Worm (Caenorhabditis elegans): ENCODE measurements around the gene D1079.1.

The D1079.1 gene

ce11 chrX:4368800-4369199 lies 34.2 kb upstream of the D1079.1 start, which contains the start of gene R160.4:
R160.4 (minus strand) TSS chrX:4368900.
- TF ChIP-seq tbx-37 (GFP tag; conservative IDR thresholded peaks at IDR 0.05) (no peak), ama-1 (optimal IDR thresholded peaks at IDR 0.05) (no peak), ets-7 (tag; optimal IDR thresholded peaks at IDR 0.05) (no peak), B0310.2 (tag; optimal IDR thresholded peaks at IDR 0.05) (no peak), aly-1 (tag; optimal IDR thresholded peaks at IDR 0.05) (no peak), scrt-1 (GFP tag; IDR thresholded peaks at IDR 0.05) (no peak), tra-4 (tag; optimal IDR thresholded peaks at IDR 0.05) (no peak), pes-1 (GFP tag; IDR thresholded peaks at IDR 0.05) (no peak), hmg-4 (GFP tag; optimal IDR thresholded peaks at IDR 0.05) (no peak), ceh-13 (GFP tag; optimal IDR thresholded peaks at IDR 0.05) (no peak), hnd-1 (tag; optimal IDR thresholded peaks at IDR 0.05) (no peak), tbx-11 (GFP tag; IDR thresholded peaks at IDR 0.05) (no peak), sea-1 (GFP tag; conservative IDR thresholded peaks at IDR 0.05) (no peak), hmbx-1 (tag; optimal IDR thresholded peaks at IDR 0.05) (no peak), F13C5.2 (tag; optimal IDR thresholded peaks at IDR 0.05) (no peak), ceh-36 (tag; optimal IDR thresholded peaks at IDR 0.05) (no peak), flt-1 (GFP tag; IDR thresholded peaks at IDR 0.05) (no peak)

- TF ChIP-seq tbx-37 (GFP tag; conservative IDR thresholded peaks at IDR 0.05) = no peak
These were observed 32.2 kb upstream of the D1079.1 start, which contains the start of gene R160.5 for ce11 chrX:4370756-4371155. R160.5 (minus strand) TSS chrX:4370856.

ce11 chrX:4371413-4371812 lies 31.5 kb upstream of the D1079.1 start, which contains the start of gene R160.13:
R160.13 (minus strand) TSS chrX:4371513.
- TF ChIP-seq sea-1 (GFP tag; conservative IDR thresholded peaks at IDR 0.05) (no peak), ceh-13 (GFP tag; optimal IDR thresholded peaks at IDR 0.05) (no peak), ama-1 (optimal IDR thresholded peaks at IDR 0.05) (no peak), pes-1 (GFP tag; IDR thresholded peaks at IDR 0.05) (no peak), tbx-37 (GFP tag; conservative IDR thresholded peaks at IDR 0.05) (no peak), hmg-4 (GFP tag; optimal IDR thresholded peaks at IDR 0.05) (no peak), tbx-11 (GFP tag; IDR thresholded peaks at IDR 0.05) (no peak), hnd-1 (tag; optimal IDR thresholded peaks at IDR 0.05) (no peak), tra-4 (tag; optimal IDR thresholded peaks at IDR 0.05) (no peak), ceh-36 (tag; optimal IDR thresholded peaks at IDR 0.05) (no peak), hmbx-1 (tag; optimal IDR thresholded peaks at IDR 0.05) (no peak), B0310.2 (tag; optimal IDR thresholded peaks at IDR 0.05) (no peak), F13C5.2 (tag; optimal IDR thresholded peaks at IDR 0.05) (no peak), aly-1 (tag; optimal IDR thresholded peaks at IDR 0.05) (no peak), ets-7 (tag; optimal IDR thresholded peaks at IDR 0.05) (no peak), flt-1 (GFP tag; IDR thresholded peaks at IDR 0.05) (no peak), scrt-1 (GFP tag; IDR thresholded peaks at IDR 0.05) (no peak)

ce11 chrX:4371988-4372387 lies 31.0 kb upstream of the D1079.1 start, which contains the start of gene R160.14:
R160.14 (minus strand) TSS chrX:4372088.
- TF ChIP-seq scrt-1 (GFP tag; IDR thresholded peaks at IDR 0.05) = no peak
- TF ChIP-seq B0310.2 (tag; optimal IDR thresholded peaks at IDR 0.05) = no peak
- TF ChIP-seq tbx-37 (GFP tag; conservative IDR thresholded peaks at IDR 0.05) = no peak
- TF ChIP-seq hmg-4 (GFP tag; optimal IDR thresholded peaks at IDR 0.05) = no peak
- no peak for TF ChIP-seq pes-1 (GFP tag; IDR thresholded peaks at IDR 0.05)
- no peak for TF ChIP-seq hnd-1 (tag; optimal IDR thresholded peaks at IDR 0.05)
- TF ChIP-seq aly-1 (tag; optimal IDR thresholded peaks at IDR 0.05) = no peak
- TF ChIP-seq tra-4 (tag; optimal IDR thresholded peaks at IDR 0.05) = no peak
- no peak for TF ChIP-seq flt-1 (GFP tag; IDR thresholded peaks at IDR 0.05)

ce11 chrX:4373123-4373522 lies 29.8 kb upstream of the D1079.1 start, which contains the start of gene R160.6:
R160.6 (minus strand) TSS chrX:4373223.
- TF ChIP-seq pes-1 (GFP tag; IDR thresholded peaks at IDR 0.05) (no peak), scrt-1 (GFP tag; IDR thresholded peaks at IDR 0.05) (no peak), B0310.2 (tag; optimal IDR thresholded peaks at IDR 0.05) (no peak)

ce11 chrX:4376801-4377200 lies 26.2 kb upstream of the D1079.1 start, which contains the start of gene R160.2:
R160.2 (minus strand) TSS chrX:4376901.
- TF ChIP-seq ama-1 (optimal IDR thresholded peaks at IDR 0.05) = no peak
- no peak for TF ChIP-seq B0310.2 (tag; optimal IDR thresholded peaks at IDR 0.05)
- TF ChIP-seq scrt-1 (GFP tag; IDR thresholded peaks at IDR 0.05) = no peak
- TF ChIP-seq tbx-11 (GFP tag; IDR thresholded peaks at IDR 0.05) = no peak
- TF ChIP-seq tbx-37 (GFP tag; conservative IDR thresholded peaks at IDR 0.05) = no peak
- TF ChIP-seq F13C5.2 (tag; optimal IDR thresholded peaks at IDR 0.05) = no peak
- no peak for TF ChIP-seq hnd-1 (tag; optimal IDR thresholded peaks at IDR 0.05)
- no peak for TF ChIP-seq ceh-13 (GFP tag; optimal IDR thresholded peaks at IDR 0.05)
- no peak for TF ChIP-seq sea-1 (GFP tag; conservative IDR thresholded peaks at IDR 0.05)
- TF ChIP-seq tra-4 (tag; optimal IDR thresholded peaks at IDR 0.05) = no peak
- no peak for TF ChIP-seq ceh-36 (tag; optimal IDR thresholded peaks at IDR 0.05)
- TF ChIP-seq pes-1 (GFP tag; IDR thresholded peaks at IDR 0.05) = no peak
- no peak for TF ChIP-seq aly-1 (tag; optimal IDR thresholded peaks at IDR 0.05)
- TF ChIP-seq ets-7 (tag; optimal IDR thresholded peaks at IDR 0.05) = no peak
- TF ChIP-seq flt-1 (GFP tag; IDR thresholded peaks at IDR 0.05) = no peak

- TF ChIP-seq ceh-36 (tag; optimal IDR thresholded peaks at IDR 0.05) (no peak), ets-7 (tag; optimal IDR thresholded peaks at IDR 0.05) (no peak), ama-1 (optimal IDR thresholded peaks at IDR 0.05) (no peak), flt-1 (GFP tag; IDR thresholded peaks at IDR 0.05) (no peak), hmg-4 (GFP tag; optimal IDR thresholded peaks at IDR 0.05) (no peak), tbx-37 (GFP tag; conservative IDR thresholded peaks at IDR 0.05) (no peak), pes-1 (GFP tag; IDR thresholded peaks at IDR 0.05) (no peak), ceh-13 (GFP tag; optimal IDR thresholded peaks at IDR 0.05) (no peak), tra-4 (tag; optimal IDR thresholded peaks at IDR 0.05) (no peak), sea-1 (GFP tag; conservative IDR thresholded peaks at IDR 0.05) (no peak), hnd-1 (tag; optimal IDR thresholded peaks at IDR 0.05) (no peak), aly-1 (tag; optimal IDR thresholded peaks at IDR 0.05) (no peak), tbx-11 (GFP tag; IDR thresholded peaks at IDR 0.05) (no peak), F13C5.2 (tag; optimal IDR thresholded peaks at IDR 0.05) (no peak)
These were observed 25.3 kb upstream of the D1079.1 start, which contains the start of gene R160.12 for ce11 chrX:4377689-4378088. R160.12 (minus strand) TSS chrX:4377789.

Data from whole organism, early embryonic.